Fruit fly (Drosophila melanogaster) whole organism, embryonic: ENCODE results near the gene SamDC.

Source experiments
- B-H1 ChIP-seq: fragments of 200-800 bp; sonication (Bioruptor generic); IDR thresholded peaks from 3 replicates; pipeline ENCODE4 v1.3.6; 2022; ENCODE audit warnings: missing biosample characterization, missing genetic modification characterization
- Bteb2 ChIP-seq: fragments of 200-800 bp; sonication (Bioruptor generic); optimal IDR thresholded peaks from 2 replicates; lab custom pipeline; 2016; ENCODE audit warnings: missing biosample characterization, missing genetic modification characterization
- C15 ChIP-seq: fragments of 200-800 bp; sonication (Bioruptor generic); IDR thresholded peaks from 3 replicates; pipeline ENCODE4 v1.3.6; 2022; ENCODE audit warnings: missing biosample characterization, missing genetic modification characterization
- CG1024 ChIP-seq: fragments of 200-800 bp; sonication (Bioruptor generic); IDR thresholded peaks from 2 replicates; pipeline ENCODE4 v1.3.6; 2022; ENCODE audit warnings: missing biosample characterization, missing genetic modification characterization
- CG10267 ChIP-seq: fragments of 200-800 bp; sonication (Bioruptor generic); optimal IDR thresholded peaks from 2 replicates; lab custom pipeline; 2018; ENCODE audit warnings: missing biosample characterization, mild to moderate bottlenecking, missing genetic modification characterization, moderate library complexity
- CG11560 ChIP-seq: fragments of 200-800 bp; sonication (Bioruptor generic); IDR thresholded peaks from 3 replicates; pipeline ENCODE4 v1.3.6; 2022; ENCODE audit warnings: missing biosample characterization, missing genetic modification characterization
- CG11696 ChIP-seq: fragments of 200-800 bp; sonication (Bioruptor generic); IDR thresholded peaks from 2 replicates; pipeline ENCODE4 v1.3.6; 2022; ENCODE audit warnings: missing biosample characterization, missing genetic modification characterization
- CG11723 ChIP-seq: fragments of 200-800 bp; sonication (Bioruptor generic); optimal IDR thresholded peaks from 2 replicates; lab custom pipeline; 2017; ENCODE audit warnings: missing biosample characterization, mild to moderate bottlenecking, missing genetic modification characterization
- CG1233 ChIP-seq: fragments of 200-800 bp; sonication (Bioruptor generic); optimal IDR thresholded peaks from 4 replicates; lab custom pipeline; 2018; ENCODE audit warnings: missing biosample characterization, mild to moderate bottlenecking, missing genetic modification characterization
- CG14050 ChIP-seq: fragments of 200-800 bp; sonication (Bioruptor generic); IDR thresholded peaks from 3 replicates; pipeline ENCODE4 v1.3.6; 2022; ENCODE audit warnings: missing biosample characterization, missing genetic modification characterization
- CG14965 ChIP-seq: fragments of 200-800 bp; sonication (Bioruptor generic); optimal IDR thresholded peaks from 2 replicates; lab custom pipeline; 2016; ENCODE audit warnings: missing biosample characterization, missing genetic modification characterization, borderline replicate concordance
- CG15073 ChIP-seq: fragments of 200-800 bp; sonication (Bioruptor generic); optimal IDR thresholded peaks from 2 replicates; lab custom pipeline; 2016; ENCODE audit warnings: missing biosample characterization, missing genetic modification characterization
- CG17912 ChIP-seq: fragments of 200-800 bp; sonication (Bioruptor generic); optimal IDR thresholded peaks from 2 replicates; lab custom pipeline; 2018; ENCODE audit warnings: missing biosample characterization, mild to moderate bottlenecking, missing genetic modification characterization
- CG31224 ChIP-seq: fragments of 200-800 bp; sonication (Bioruptor generic); IDR thresholded peaks from 2 replicates; pipeline ENCODE4 v1.3.6; 2022; ENCODE audit warnings: missing biosample characterization, missing genetic modification characterization
- CG31388 ChIP-seq: fragments of 200-800 bp; sonication (Bioruptor generic); optimal IDR thresholded peaks from 2 replicates; lab custom pipeline; 2016; ENCODE audit warnings: missing biosample characterization, missing genetic modification characterization
- CG3281 ChIP-seq: fragments of 200-800 bp; sonication (Bioruptor generic); optimal IDR thresholded peaks from 3 replicates; lab custom pipeline; 2017; ENCODE audit warnings: missing biosample characterization, mild to moderate bottlenecking, missing genetic modification characterization
- CG4328 ChIP-seq: fragments of 200-800 bp; sonication (Bioruptor generic); optimal IDR thresholded peaks from 3 replicates; lab custom pipeline; 2017; ENCODE audit warnings: missing biosample characterization, missing genetic modification reagents, missing genetic modification characterization
- CG43689 ChIP-seq: fragments of 200-800 bp; sonication (Bioruptor generic); IDR thresholded peaks from 2 replicates; pipeline ENCODE4 v1.3.6; 2022; ENCODE audit warnings: missing biosample characterization, missing genetic modification characterization
- CG6272 ChIP-seq: fragments of 200-800 bp; sonication (Bioruptor generic); IDR thresholded peaks from 2 replicates; pipeline ENCODE4 v1.3.6; 2022; ENCODE audit warnings: missing biosample characterization, missing genetic modification characterization
- CG6654 ChIP-seq: fragments of 200-800 bp; sonication (Bioruptor generic); optimal IDR thresholded peaks from 2 replicates; lab custom pipeline; 2017; ENCODE audit warnings: missing biosample characterization, mild to moderate bottlenecking, missing genetic modification characterization
- CG7963 ChIP-seq: fragments of 200-800 bp; sonication (Bioruptor generic); IDR thresholded peaks from 3 replicates; pipeline ENCODE4 v1.3.6; 2022; ENCODE audit warnings: missing biosample characterization, missing genetic modification characterization; ENCODE audit not compliant: partially characterized antibody
- CG8359 ChIP-seq: fragments of 200-800 bp; sonication (Bioruptor generic); optimal IDR thresholded peaks from 2 replicates; lab custom pipeline; 2017; ENCODE audit warnings: missing biosample characterization, mild to moderate bottlenecking, missing genetic modification characterization, borderline replicate concordance
- CTCF ChIP-seq: fragments of 200-800 bp; sonication (Bioruptor generic); optimal IDR thresholded peaks from 2 replicates; lab custom pipeline; 2017; ENCODE audit warnings: missing biosample characterization, mild to moderate bottlenecking, missing genetic modification characterization, moderate library complexity
- Dip2 ChIP-seq: fragments of 200-800 bp; sonication (Bioruptor generic); IDR thresholded peaks from 2 replicates; pipeline ENCODE4 v1.3.6; 2022; ENCODE audit warnings: missing biosample characterization, missing genetic modification characterization
- GATAe ChIP-seq: fragments of 200-800 bp; sonication (Bioruptor generic); conservative IDR thresholded peaks from 2 replicates; pipeline ENCODE4 v1.3.6; 2022; ENCODE audit warnings: missing biosample characterization, missing genetic modification characterization
- HLH3B ChIP-seq: fragments of 200-800 bp; sonication (Bioruptor generic); IDR thresholded peaks from 2 replicates; pipeline ENCODE4 v1.3.6; 2022; ENCODE audit warnings: missing biosample characterization, missing genetic modification characterization
- Mrtf ChIP-seq: fragments of 200-800 bp; sonication (Bioruptor generic); IDR thresholded peaks from 3 replicates; pipeline ENCODE4 v1.3.6; 2022; ENCODE audit warnings: missing biosample characterization, missing genetic modification characterization
- Optix ChIP-seq: fragments of 200-800 bp; sonication (Bioruptor generic); IDR thresholded peaks from 3 replicates; pipeline ENCODE4 v1.3.6; 2022; ENCODE audit warnings: missing biosample characterization, missing genetic modification characterization
- Sin3A ChIP-seq: fragments of >200 bp; optimal IDR thresholded peaks from 2 replicates; lab custom pipeline; 2018
- Sry-β ChIP-seq: fragments of 200-800 bp; sonication (Bioruptor generic); optimal IDR thresholded peaks from 2 replicates; lab custom pipeline; 2018; ENCODE audit warnings: missing biosample characterization, mild to moderate bottlenecking, missing genetic modification characterization, moderate library complexity
- Stat92E ChIP-seq, 3 experiments: fragments of >200 bp in 2 of 3; fragments of 200-800 bp in 1 of 3; sonication (Bioruptor generic) in 1 of 3; optimal IDR thresholded peaks; 2 replicates each; lab custom pipeline; 2017 to 2019; ENCODE audit warnings: missing biosample characterization in 3 of 3, missing genetic modification characterization in 3 of 3, mild to moderate bottlenecking in 1 of 3, moderate library complexity in 1 of 3
- YL-1 ChIP-seq: fragments of 200-800 bp; sonication (Bioruptor generic); optimal IDR thresholded peaks from 3 replicates; lab custom pipeline; 2017; ENCODE audit warnings: missing biosample characterization, mild to moderate bottlenecking, missing genetic modification characterization
- abd-A ChIP-seq: fragments of 200-800 bp; sonication (Bioruptor generic); optimal IDR thresholded peaks from 3 replicates; lab custom pipeline; 2019; ENCODE audit warnings: missing biosample characterization, mild to moderate bottlenecking, missing genetic modification characterization, moderate library complexity
- amos ChIP-seq: fragments of 200-800 bp; sonication (Bioruptor generic); IDR thresholded peaks from 2 replicates; pipeline ENCODE4 v1.3.6; 2022; ENCODE audit warnings: missing biosample characterization, missing genetic modification characterization; ENCODE audit not compliant: partially characterized antibody
- ato ChIP-seq: fragments of 200-800 bp; sonication (Bioruptor generic); IDR thresholded peaks from 2 replicates; pipeline ENCODE4 v1.3.6; 2022; ENCODE audit warnings: missing biosample characterization, missing genetic modification characterization; ENCODE audit not compliant: partially characterized antibody
- chm ChIP-seq: fragments of 200-800 bp; sonication (Bioruptor generic); IDR thresholded peaks from 2 replicates; pipeline ENCODE4 v1.3.6; 2022; ENCODE audit warnings: missing biosample characterization, missing genetic modification characterization
- chn ChIP-seq: fragments of 200-800 bp; sonication (Bioruptor generic); optimal IDR thresholded peaks from 2 replicates; lab custom pipeline; 2016; ENCODE audit warnings: missing biosample characterization, missing genetic modification characterization
- dysf ChIP-seq: fragments of 200-800 bp; sonication (Bioruptor generic); IDR thresholded peaks from 3 replicates; pipeline ENCODE4 v1.3.6; 2022; ENCODE audit warnings: missing biosample characterization, missing genetic modification characterization
- eve ChIP-seq, 2 experiments: fragments of >200 bp; optimal IDR thresholded peaks; 2 replicates each; lab custom pipeline; 2017; ENCODE audit warnings: missing biosample characterization in 2 of 2, missing genetic modification characterization in 2 of 2
- fu2 ChIP-seq: fragments of 200-800 bp; sonication (Bioruptor generic); optimal IDR thresholded peaks from 2 replicates; lab custom pipeline; 2016; ENCODE audit warnings: missing biosample characterization, missing genetic modification characterization
- grau ChIP-seq: fragments of 200-800 bp; optimal IDR thresholded peaks from 3 replicates; lab custom pipeline; 2019; ENCODE audit warnings: missing biosample characterization, mild to moderate bottlenecking, missing genetic modification characterization, moderate library complexity
- ind ChIP-seq: fragments of 200-800 bp; sonication (Bioruptor generic); optimal IDR thresholded peaks from 3 replicates; lab custom pipeline; 2016; ENCODE audit warnings: missing biosample characterization, missing genetic modification characterization
- jing ChIP-seq: fragments of 200-800 bp; sonication (Bioruptor generic); optimal IDR thresholded peaks from 2 replicates; lab custom pipeline; 2018; ENCODE audit warnings: missing biosample characterization, mild to moderate bottlenecking, missing genetic modification characterization
- ken ChIP-seq: fragments of 200-800 bp; sonication (Bioruptor generic); IDR thresholded peaks from 3 replicates; pipeline ENCODE4 v1.3.6; 2022; ENCODE audit warnings: missing biosample characterization, missing genetic modification characterization
- oc ChIP-seq: fragments of 200-800 bp; sonication (Bioruptor generic); optimal IDR thresholded peaks from 2 replicates; lab custom pipeline; 2018; ENCODE audit warnings: missing biosample characterization, mild to moderate bottlenecking, missing genetic modification characterization, moderate library complexity
- pzg ChIP-seq: fragments of 200-800 bp; sonication (Bioruptor generic); optimal IDR thresholded peaks from 3 replicates; lab custom pipeline; 2018; ENCODE audit warnings: missing biosample characterization, mild to moderate bottlenecking, missing genetic modification characterization, moderate library complexity
- rib ChIP-seq: fragments of 200-800 bp; sonication (Bioruptor generic); IDR thresholded peaks from 2 replicates; pipeline ENCODE4 v1.3.6; 2022; ENCODE audit warnings: missing biosample characterization, missing genetic modification characterization
- ro ChIP-seq: fragments of 200-800 bp; sonication (Bioruptor generic); IDR thresholded peaks from 2 replicates; pipeline ENCODE4 v1.3.6; 2022; ENCODE audit warnings: missing biosample characterization, missing genetic modification characterization
- sens ChIP-seq: fragments of 200-800 bp; sonication (Bioruptor generic); peaks from one replicate; lab custom pipeline; 2016; ENCODE audit warnings: missing biosample characterization, missing genetic modification characterization
- seq ChIP-seq: fragments of 200-800 bp; sonication (Bioruptor generic); IDR thresholded peaks from 2 replicates; pipeline ENCODE4 v1.3.6; 2022; ENCODE audit warnings: missing biosample characterization, missing genetic modification characterization
- tup ChIP-seq: fragments of 200-800 bp; sonication (Bioruptor generic); optimal IDR thresholded peaks from 2 replicates; lab custom pipeline; 2016; ENCODE audit warnings: missing biosample characterization, mild to moderate bottlenecking, missing genetic modification characterization, moderate library complexity

Gene SamDC

dm6 chr2L:10314327-10315210 is 24.7 kb upstream of the SamDC start, which contains the start of the genes Usp14 and CG4972 (continued):
- TF ChIP-seq GATAe (GFP tag; lab: Robert Waterston, UW), result no peak
- TF ChIP-seq amos (GFP tag; lab: Robert Waterston, UW), result peak; percentile 53; the same call in 1 of the 2 replicates
- TF ChIP-seq CG43689, result no peak
- TF ChIP-seq CG7963, result 0 out of 3 replicates have a peak, but pooled peaks have one; percentile 6
- no peak for TF ChIP-seq YL-1 (GFP tag; lab: Kevin White, UChicago)
- no peak for TF ChIP-seq Bteb2 (GFP tag; lab: Kevin White, UChicago)
- no peak for TF ChIP-seq CG31224 (GFP tag; lab: Robert Waterston, UW)
- TF ChIP-seq CG6654 (GFP tag; lab: Kevin White, UChicago), result no peak
- no peak for TF ChIP-seq CTCF
- no peak for TF ChIP-seq CG17912 (GFP tag; lab: Kevin White, UChicago)
- no peak for TF ChIP-seq jing (GFP tag; lab: Kevin White, UChicago)
- TF ChIP-seq CG1024 (GFP tag; lab: Robert Waterston, UW), result peak; percentile 79; the same call in 1 of the 2 replicates
- TF ChIP-seq chn, result no peak
- TF ChIP-seq CG11723 (GFP tag; lab: Kevin White, UChicago), result peak; percentile 80
- no peak for TF ChIP-seq tup (GFP tag; lab: Kevin White, UChicago)
- TF ChIP-seq pzg (GFP tag; lab: Kevin White, UChicago), result peak; percentile 40
- TF ChIP-seq B-H1 (GFP tag; lab: Robert Waterston, UW), result no peak
- no peak for TF ChIP-seq chm (GFP tag; lab: Robert Waterston, UW)
- TF ChIP-seq Sry-β, result peak; percentile 61
- TF ChIP-seq CG3281 (GFP tag; lab: Kevin White, UChicago), result no peak
- no peak for TF ChIP-seq ind (GFP tag; lab: Kevin White, UChicago)
- TF ChIP-seq oc (tag; lab: Kevin White, UChicago), result no peak
- no peak for TF ChIP-seq eve (GFP tag; optimal IDR thresholded peaks at IDR 0.05; lab: Kevin White, UChicago)
- TF ChIP-seq CG1233, result no peak
- no peak for TF ChIP-seq Mrtf
- no peak for TF ChIP-seq CG11696
- TF ChIP-seq sens (GFP tag; lab: Kevin White, UChicago), result peak; percentile 68
- no peak for TF ChIP-seq CG8359 (GFP tag; lab: Kevin White, UChicago)
- TF ChIP-seq CG11560 (tag; lab: Robert Waterston, UW), result no peak
- no peak for TF ChIP-seq seq
- TF ChIP-seq grau (tag; lab: Kevin White, UChicago), result peak; percentile 25
- no peak for TF ChIP-seq Optix
- TF ChIP-seq CG10267, result peak; percentile 16
- TF ChIP-seq abd-A (tag; lab: Kevin White, UChicago), result no peak
- TF ChIP-seq fu2 (GFP tag; lab: Kevin White, UChicago), result no peak
- TF ChIP-seq CG6272 (GFP tag; lab: Robert Waterston, UW), result no peak
- TF ChIP-seq rib (GFP tag; lab: Robert Waterston, UW), result no peak
- TF ChIP-seq ken, result no peak
- no peak for TF ChIP-seq dysf
- no peak for TF ChIP-seq CG14050 (GFP tag; lab: Robert Waterston, UW)
- no peak for TF ChIP-seq ro
- TF ChIP-seq CG4328 (GFP tag; lab: Kevin White, UChicago), result no peak
- TF ChIP-seq HLH3B (GFP tag; lab: Robert Waterston, UW), result no peak
- no peak for TF ChIP-seq ato (GFP tag; lab: Robert Waterston, UW)
- TF ChIP-seq C15 (GFP tag; lab: Robert Waterston, UW), result no peak
- no peak for TF ChIP-seq CG14965
- no peak for TF ChIP-seq Stat92E (GFP tag; optimal IDR thresholded peaks at IDR 0.05; lab: Kevin White, UChicago)
- TF ChIP-seq Dip2 (GFP tag; lab: Robert Waterston, UW), result no peak
- TF ChIP-seq CG31388 (GFP tag; lab: Kevin White, UChicago), result no peak
- no peak for TF ChIP-seq Sin3A (lab: Kevin White, UChicago)
- no peak for TF ChIP-seq CG15073 (GFP tag; lab: Kevin White, UChicago)
